Worm (Caenorhabditis elegans) whole organism, L4/young adult: Measurements from ENCODE around the gene asp-18.

Experiments used
- dao-5 ChIP-seq: sonication (generic microtip); optimal IDR thresholded peaks from 2 replicates; lab custom pipeline; 2016; ENCODE audit warnings: missing genotype, missing genetic modification characterization, moderate library complexity, missing compliant biosample characterization
- him-1 ChIP-seq: sonication (generic microtip); optimal IDR thresholded peaks from 2 replicates; lab custom pipeline; 2016; ENCODE audit warnings: missing genotype, missing genetic modification reagents, missing genetic modification characterization, missing compliant biosample characterization

ce11 chrV:18722510-18723299, 8.8 kb downstream of the asp-18 start:
- TF ChIP-seq him-1 (no peak), dao-5 (tag; lab: Kevin White, UChicago) (no peak)
